Worm (Caenorhabditis elegans) whole organism, L1 larva: ENCODE results near the gene elpc-3.
"Not testable (repeated sequence)": the region's sequence is repeated elsewhere in the genome, so short reads cannot be mapped to it uniquely, and the experiment has no call there.

Experiments
- efl-3 ChIP-seq: fragments of 200-800 bp; sonication (Bioruptor generic); optimal IDR thresholded peaks from 2 replicates; lab custom pipeline; 2018; ENCODE audit warnings: mild to moderate bottlenecking, missing genetic modification characterization, missing compliant biosample characterization
- mep-1 ChIP-seq: fragments of 150-350 bp; optimal IDR thresholded peaks from 2 replicates; lab custom pipeline; 2014; ENCODE audit warnings: missing biosample characterization, missing genetic modification characterization

DNA sequence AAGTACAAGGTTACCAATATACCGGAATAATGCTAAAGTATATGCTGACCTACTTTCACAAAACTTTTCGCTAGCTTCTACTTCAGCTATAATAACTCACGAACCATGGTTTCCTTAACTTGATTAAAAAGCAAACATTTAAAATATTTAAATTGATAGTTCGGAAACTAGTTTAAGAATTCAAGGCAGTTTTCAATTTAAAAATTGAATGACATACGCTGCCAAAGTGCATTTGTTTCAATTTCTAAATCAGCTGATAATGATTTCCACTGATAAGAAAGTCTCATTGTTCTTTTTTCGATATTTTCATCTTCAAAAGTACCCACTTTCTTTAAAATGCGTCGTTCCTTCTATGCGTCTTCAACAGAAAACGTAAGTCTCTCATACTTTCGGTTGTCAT is 50.1 kb downstream of the elpc-3 start, which contains the start of gene enpp-1:
- not testable (repeated sequence) for TF ChIP-seq mep-1 (tag; lab: Kevin White, UChicago); efl-3 (GFP tag; lab: Kevin White, UChicago)
